Fruit fly (Drosophila melanogaster) whole organism: ENCODE results near the gene CG32462.

Experiments used
- Dll ChIP-seq: fragments of >200 bp; optimal IDR thresholded peaks from 2 replicates; lab custom pipeline; 2017
- pan ChIP-seq: fragments of >200 bp; optimal IDR thresholded peaks from 2 replicates; lab custom pipeline; 2017
- psq ChIP-seq: fragments of >200 bp; optimal IDR thresholded peaks from 2 replicates; lab custom pipeline; 2017

- TF ChIP-seq Dll (lab: Kevin White, UChicago) (no peak), pan (no peak), psq (no peak)
Measured at dm6 chr3L:22830132-22830697, 23.1 kb downstream of the CG32462 start.
